Fruit fly (Drosophila melanogaster) whole organism, embryonic: Measurements from ENCODE around the gene inc.
A peak's percentile ranks its signal among the peaks of the same experiment; 100 is the strongest.

Experiments
- Adf1 ChIP-seq: fragments of 200-800 bp; sonication (Bioruptor generic); IDR thresholded peaks from 2 replicates; pipeline ENCODE4 v1.3.6; 2022; ENCODE audit warnings: missing biosample characterization, missing genetic modification characterization
- Antp ChIP-seq: fragments of 200-800 bp; sonication (Bioruptor generic); optimal IDR thresholded peaks from 3 replicates; lab custom pipeline; 2016; ENCODE audit warnings: missing biosample characterization, missing genetic modification characterization
- Atf6 ChIP-seq: fragments of 200-800 bp; sonication (Bioruptor generic); IDR thresholded peaks from 2 replicates; pipeline ENCODE4 v1.3.6; 2022; ENCODE audit warnings: missing biosample characterization, missing genetic modification characterization
- CG10147 ChIP-seq: fragments of 200-800 bp; sonication (Bioruptor generic); optimal IDR thresholded peaks from 2 replicates; lab custom pipeline; 2019; ENCODE audit warnings: missing biosample characterization, mild to moderate bottlenecking, missing genetic modification characterization, moderate library complexity
- CG10321 ChIP-seq: fragments of 200-800 bp; sonication (Bioruptor generic); IDR thresholded peaks from 2 replicates; pipeline ENCODE4 v1.3.6; 2022; ENCODE audit warnings: missing biosample characterization, missing genetic modification characterization
- CG10431 ChIP-seq: fragments of 200-800 bp; sonication (Bioruptor generic); optimal IDR thresholded peaks from 3 replicates; lab custom pipeline; 2018; ENCODE audit warnings: missing biosample characterization, mild to moderate bottlenecking, missing genetic modification characterization
- CG11247 ChIP-seq: fragments of 200-800 bp; sonication (Bioruptor generic); IDR thresholded peaks from 2 replicates; pipeline ENCODE4 v1.3.6; 2022; ENCODE audit warnings: missing biosample characterization, missing genetic modification characterization
- CG1233 ChIP-seq: fragments of 200-800 bp; sonication (Bioruptor generic); optimal IDR thresholded peaks from 4 replicates; lab custom pipeline; 2018; ENCODE audit warnings: missing biosample characterization, mild to moderate bottlenecking, missing genetic modification characterization
- CG12942 ChIP-seq: fragments of 200-800 bp; sonication (Bioruptor generic); optimal IDR thresholded peaks from 3 replicates; lab custom pipeline; 2016; ENCODE audit warnings: missing biosample characterization, missing genetic modification characterization
- CG15011 ChIP-seq: fragments of 200-800 bp; sonication (Bioruptor generic); optimal IDR thresholded peaks from 3 replicates; lab custom pipeline; 2018; ENCODE audit warnings: missing biosample characterization, mild to moderate bottlenecking, missing genetic modification characterization
- CG15073 ChIP-seq: fragments of 200-800 bp; sonication (Bioruptor generic); optimal IDR thresholded peaks from 2 replicates; lab custom pipeline; 2016; ENCODE audit warnings: missing biosample characterization, missing genetic modification characterization
- CG1647 ChIP-seq: fragments of 200-800 bp; sonication (Bioruptor generic); optimal IDR thresholded peaks from 3 replicates; lab custom pipeline; 2016; ENCODE audit warnings: missing biosample characterization, missing genetic modification characterization
- CG16813 ChIP-seq: fragments of 200-800 bp; sonication (Bioruptor generic); IDR thresholded peaks from 3 replicates; pipeline ENCODE4 v1.3.6; 2022; ENCODE audit warnings: missing biosample characterization, missing genetic modification characterization; ENCODE audit not compliant: partially characterized antibody
- CG17802 ChIP-seq: fragments of 200-800 bp; sonication (Bioruptor generic); optimal IDR thresholded peaks from 2 replicates; lab custom pipeline; 2018; ENCODE audit warnings: missing biosample characterization, mild to moderate bottlenecking, missing genetic modification characterization, moderate library complexity
- CG18619 ChIP-seq: fragments of 200-800 bp; sonication (Bioruptor generic); optimal IDR thresholded peaks from 3 replicates; lab custom pipeline; 2017; ENCODE audit warnings: missing biosample characterization, mild to moderate bottlenecking, missing genetic modification characterization
- CG18764 ChIP-seq: fragments of 200-800 bp; sonication (Bioruptor generic); optimal IDR thresholded peaks from 3 replicates; lab custom pipeline; 2016; ENCODE audit warnings: missing biosample characterization, missing genetic modification characterization
- CG2116 ChIP-seq: fragments of 200-800 bp; sonication (Bioruptor generic); optimal IDR thresholded peaks from 3 replicates; lab custom pipeline; 2018; ENCODE audit warnings: missing biosample characterization, mild to moderate bottlenecking, missing genetic modification characterization
- CG2875 ChIP-seq: fragments of 200-800 bp; sonication (Bioruptor generic); optimal IDR thresholded peaks from 2 replicates; lab custom pipeline; 2017; ENCODE audit warnings: missing biosample characterization, mild to moderate bottlenecking, missing genetic modification characterization, missing genetic modification reagents
- CG31224 ChIP-seq: fragments of 200-800 bp; sonication (Bioruptor generic); IDR thresholded peaks from 2 replicates; pipeline ENCODE4 v1.3.6; 2022; ENCODE audit warnings: missing biosample characterization, missing genetic modification characterization
- CG31388 ChIP-seq: fragments of 200-800 bp; sonication (Bioruptor generic); optimal IDR thresholded peaks from 2 replicates; lab custom pipeline; 2016; ENCODE audit warnings: missing biosample characterization, missing genetic modification characterization
- CG3407 ChIP-seq: fragments of 200-800 bp; sonication (Bioruptor generic); optimal IDR thresholded peaks from 2 replicates; lab custom pipeline; 2018; ENCODE audit warnings: missing biosample characterization, mild to moderate bottlenecking, missing genetic modification characterization
- CG3995 ChIP-seq: fragments of 200-800 bp; sonication (Bioruptor generic); optimal IDR thresholded peaks from 3 replicates; lab custom pipeline; 2016; ENCODE audit warnings: missing biosample characterization, missing genetic modification characterization
- CG4617 ChIP-seq: fragments of 200-800 bp; sonication (Bioruptor generic); optimal IDR thresholded peaks from 3 replicates; lab custom pipeline; 2016; ENCODE audit warnings: missing biosample characterization, missing genetic modification characterization, borderline replicate concordance
- CG4730 ChIP-seq: fragments of 200-800 bp; sonication (Bioruptor generic); IDR thresholded peaks from 2 replicates; pipeline ENCODE4 v1.3.6; 2022; ENCODE audit warnings: missing biosample characterization, missing genetic modification characterization
- CG4854 ChIP-seq: fragments of 200-800 bp; sonication (Bioruptor generic); optimal IDR thresholded peaks from 2 replicates; lab custom pipeline; 2016; ENCODE audit warnings: missing biosample characterization, missing genetic modification characterization, inconsistent platforms
- CG7357 ChIP-seq: fragments of 200-800 bp; sonication (Bioruptor generic); IDR thresholded peaks from 3 replicates; pipeline ENCODE4 v1.3.6; 2022; ENCODE audit warnings: missing biosample characterization, missing genetic modification characterization
- CG8478 ChIP-seq: fragments of >200 bp; optimal IDR thresholded peaks from 2 replicates; lab custom pipeline; 2018
- CHES-1-like ChIP-seq: fragments of 200-800 bp; sonication (Bioruptor generic); optimal IDR thresholded peaks from 2 replicates; lab custom pipeline; 2016; ENCODE audit warnings: missing biosample characterization, missing genetic modification characterization
- CoRest ChIP-seq: fragments of 200-800 bp; sonication (Bioruptor generic); optimal IDR thresholded peaks from 3 replicates; lab custom pipeline; 2018; ENCODE audit warnings: missing biosample characterization, mild to moderate bottlenecking, missing genetic modification characterization, moderate library complexity
- Deaf1 ChIP-seq: fragments of 200-800 bp; optimal IDR thresholded peaks from 3 replicates; lab custom pipeline; 2019; ENCODE audit warnings: missing biosample characterization, mild to moderate bottlenecking, missing genetic modification characterization, moderate library complexity
- Dip3 ChIP-seq: fragments of 200-800 bp; sonication (Bioruptor generic); optimal IDR thresholded peaks from 3 replicates; lab custom pipeline; 2016; ENCODE audit warnings: missing biosample characterization, missing genetic modification characterization
- Ets97D ChIP-seq: fragments of 200-800 bp; sonication (Bioruptor generic); optimal IDR thresholded peaks from 3 replicates; lab custom pipeline; 2016; ENCODE audit warnings: missing biosample characterization, missing genetic modification characterization
- H2.0 ChIP-seq: fragments of 200-800 bp; sonication (Bioruptor generic); IDR thresholded peaks from 2 replicates; pipeline ENCODE4 v1.3.6; 2022; ENCODE audit warnings: missing biosample characterization, missing genetic modification characterization
- HmgD ChIP-seq: fragments of 200-800 bp; sonication (Bioruptor generic); optimal IDR thresholded peaks from 3 replicates; lab custom pipeline; 2016; ENCODE audit warnings: missing biosample characterization, missing genetic modification characterization
- Hmx ChIP-seq: fragments of 200-800 bp; sonication (Bioruptor generic); optimal IDR thresholded peaks from 2 replicates; lab custom pipeline; 2016; ENCODE audit warnings: missing biosample characterization, missing genetic modification characterization
- Lhr ChIP-seq: fragments of 200-800 bp; sonication (Bioruptor generic); optimal IDR thresholded peaks from 3 replicates; lab custom pipeline; 2017; ENCODE audit warnings: mild to moderate bottlenecking, missing biosample characterization, missing genetic modification reagents, missing genetic modification characterization
- Lpt ChIP-seq: fragments of >200 bp; optimal IDR thresholded peaks from 2 replicates; lab custom pipeline; 2018; ENCODE audit warnings: missing biosample characterization, missing genetic modification characterization
- Neu2 ChIP-seq: fragments of 200-800 bp; sonication (Bioruptor generic); optimal IDR thresholded peaks from 3 replicates; lab custom pipeline; 2016; ENCODE audit warnings: missing biosample characterization, missing genetic modification characterization, borderline replicate concordance
- Nf-YA ChIP-seq: fragments of 200-800 bp; sonication (Bioruptor generic); IDR thresholded peaks from 2 replicates; pipeline ENCODE4 v1.3.6; 2022; ENCODE audit warnings: missing biosample characterization, missing genetic modification characterization
- Ravus ChIP-seq: fragments of 200-800 bp; sonication (Bioruptor generic); IDR thresholded peaks from 2 replicates; pipeline ENCODE4 v1.3.6; 2022; ENCODE audit warnings: missing biosample characterization, missing genetic modification characterization
- Scr ChIP-seq: fragments of 200-800 bp; sonication (Bioruptor generic); IDR thresholded peaks from 2 replicates; pipeline ENCODE4 v1.3.6; 2022; ENCODE audit warnings: missing biosample characterization, missing genetic modification characterization; ENCODE audit not compliant: partially characterized antibody
- al ChIP-seq: fragments of 200-800 bp; sonication (Bioruptor generic); IDR thresholded peaks from 2 replicates; pipeline ENCODE4 v1.3.6; 2022; ENCODE audit warnings: missing biosample characterization, missing genetic modification characterization
- ase ChIP-seq: fragments of 200-800 bp; sonication (Bioruptor generic); IDR thresholded peaks from 3 replicates; pipeline ENCODE4 v1.3.6; 2022; ENCODE audit warnings: missing biosample characterization, missing genetic modification characterization
- bsh ChIP-seq, 2 experiments: fragments of 200-800 bp; sonication (Bioruptor generic); optimal IDR thresholded peaks; 2 replicates each; lab custom pipeline; 2017 to 2018; ENCODE audit warnings: mild to moderate bottlenecking in 2 of 2, missing biosample characterization in 2 of 2, missing genetic modification characterization in 2 of 2, moderate library complexity in 1 of 2
- ci ChIP-seq: fragments of 200-800 bp; sonication (Bioruptor generic); IDR thresholded peaks from 3 replicates; pipeline ENCODE4 v1.3.6; 2022; ENCODE audit warnings: missing biosample characterization, missing genetic modification characterization
- esg ChIP-seq: fragments of 200-800 bp; sonication (Bioruptor generic); conservative IDR thresholded peaks from 2 replicates; pipeline ENCODE4 v1.3.6; 2022; ENCODE audit warnings: missing biosample characterization, missing genetic modification characterization
- fd3F ChIP-seq: fragments of 200-800 bp; sonication (Bioruptor generic); optimal IDR thresholded peaks from 2 replicates; lab custom pipeline; 2018; ENCODE audit warnings: missing biosample characterization, mild to moderate bottlenecking, missing genetic modification characterization, moderate library complexity
- hth ChIP-seq: fragments of >200 bp; optimal IDR thresholded peaks from 2 replicates; lab custom pipeline; 2017; ENCODE audit warnings: inconsistent platforms
- ind ChIP-seq: fragments of 200-800 bp; sonication (Bioruptor generic); optimal IDR thresholded peaks from 3 replicates; lab custom pipeline; 2016; ENCODE audit warnings: missing biosample characterization, missing genetic modification characterization
- prd ChIP-seq, 3 experiments: fragments of >200 bp in 2 of 3; fragments of 200-800 bp in 1 of 3; sonication (Bioruptor generic) in 1 of 3; optimal IDR thresholded peaks in 2 of 3; IDR thresholded peaks in 1 of 3; 2 replicates in 2 of 3; 3 replicates in 1 of 3; pipeline versions ENCODE4 v1.3.6 to Lab custom; 2017 to 2022; ENCODE audit warnings: missing biosample characterization in 1 of 3, missing genetic modification characterization in 1 of 3
- slp2 ChIP-seq: fragments of 200-800 bp; sonication (Bioruptor generic); optimal IDR thresholded peaks from 2 replicates; lab custom pipeline; 2016; ENCODE audit warnings: missing biosample characterization, missing genetic modification characterization
- sr ChIP-seq: fragments of 200-800 bp; sonication (Bioruptor generic); IDR thresholded peaks from 3 replicates; pipeline ENCODE4 v1.3.6; 2022; ENCODE audit warnings: missing biosample characterization, missing genetic modification characterization

The inc gene

dm6 chrX:1476848-1477247, 6.4 kb upstream of the inc start, which contains the start of the genes Rab27 and mei-38 (continued):
- TF ChIP-seq CG3407, result no peak
- peak; percentile 34 for TF ChIP-seq HmgD (GFP tag; lab: Kevin White, UChicago)
- no peak for TF ChIP-seq prd (optimal IDR thresholded peaks at IDR 0.05; lab: Kevin White, UChicago)
- TF ChIP-seq prd (GFP tag; IDR thresholded peaks at IDR 0.05; lab: Robert Waterston, UW), result 0 out of 3 replicates have a peak, but pooled peaks have one; percentile 16
- TF ChIP-seq CG4730 (GFP tag; lab: Robert Waterston, UW), result no peak
- no peak for TF ChIP-seq bsh (GFP tag; optimal IDR thresholded peaks at IDR 0.05; lab: Kevin White, UChicago)
- TF ChIP-seq Deaf1 (tag; lab: Kevin White, UChicago), result no peak
- no peak for TF ChIP-seq CG31224 (GFP tag; lab: Robert Waterston, UW)
- TF ChIP-seq al, result no peak
- TF ChIP-seq ind (GFP tag; lab: Kevin White, UChicago), result no peak
- TF ChIP-seq CG11247 (GFP tag; lab: Robert Waterston, UW), result no peak
- TF ChIP-seq CG4617 (GFP tag; lab: Kevin White, UChicago), result no peak
- no peak for TF ChIP-seq CG4854 (GFP tag; lab: Kevin White, UChicago)
- no peak for TF ChIP-seq sr (GFP tag; lab: Robert Waterston, UW)
- peak; percentile 74 for TF ChIP-seq Scr
- no peak for TF ChIP-seq Neu2 (GFP tag; lab: Kevin White, UChicago)
- peak; percentile 54 for TF ChIP-seq Ets97D (GFP tag; lab: Kevin White, UChicago)
- peak; percentile 8 for TF ChIP-seq CoRest (tag; lab: Kevin White, UChicago)
- TF ChIP-seq CHES-1-like (GFP tag; lab: Kevin White, UChicago), result peak; percentile 32
- no peak for TF ChIP-seq Nf-YA (GFP tag; lab: Robert Waterston, UW)
- peak; percentile 2 for TF ChIP-seq Dip3 (GFP tag; lab: Kevin White, UChicago)
- no peak for TF ChIP-seq hth (lab: Kevin White, UChicago)
- no peak for TF ChIP-seq CG10431
- no peak for TF ChIP-seq slp2 (GFP tag; lab: Kevin White, UChicago)
- TF ChIP-seq CG10321, result peak; percentile 47; the same call in 1 of the 2 replicates
- no peak for TF ChIP-seq CG17802 (tag; lab: Kevin White, UChicago)
- TF ChIP-seq CG7357, result no peak
- no peak for TF ChIP-seq CG31388 (GFP tag; lab: Kevin White, UChicago)
- TF ChIP-seq ase, result no peak
- TF ChIP-seq H2.0 (GFP tag; lab: Robert Waterston, UW), result no peak
- TF ChIP-seq CG2116 (GFP tag; lab: Kevin White, UChicago), result peak; percentile 69
- no peak for TF ChIP-seq Atf6
- TF ChIP-seq CG18619, result no peak
- TF ChIP-seq CG10147 (GFP tag; lab: Kevin White, UChicago), result no peak
- no peak for TF ChIP-seq Adf1 (GFP tag; lab: Robert Waterston, UW)
- TF ChIP-seq fd3F (GFP tag; lab: Kevin White, UChicago), result no peak
- TF ChIP-seq Antp (GFP tag; lab: Kevin White, UChicago), result peak; percentile 32
- TF ChIP-seq Lhr (GFP tag; lab: Kevin White, UChicago), result no peak
- TF ChIP-seq CG2875, result no peak
- no peak for TF ChIP-seq Hmx (GFP tag; lab: Kevin White, UChicago)
- TF ChIP-seq CG15011 (GFP tag; lab: Kevin White, UChicago), result no peak
- TF ChIP-seq CG16813 (GFP tag; lab: Robert Waterston, UW), result peak; percentile 73
- no peak for TF ChIP-seq CG15073
- no peak for TF ChIP-seq CG8478 (lab: Kevin White, UChicago)
- no peak for TF ChIP-seq CG18764 (GFP tag; lab: Kevin White, UChicago)
- no peak for TF ChIP-seq Ravus (GFP tag; lab: Robert Waterston, UW)
- no peak for TF ChIP-seq CG3995
- TF ChIP-seq CG1647 (GFP tag; lab: Kevin White, UChicago), result peak; percentile 14
- no peak for TF ChIP-seq esg (GFP tag; lab: Robert Waterston, UW)
- TF ChIP-seq CG1233 (GFP tag; lab: Kevin White, UChicago), result no peak
- no peak for TF ChIP-seq Lpt (GFP tag; lab: Kevin White, UChicago)
- no peak for TF ChIP-seq ci (GFP tag; lab: Robert Waterston, UW)
- TF ChIP-seq CG12942, result no peak
